Fruit fly (Drosophila melanogaster): Measurements from ENCODE around the gene NO66.
A peak's percentile ranks its signal among the peaks of the same experiment; 100 is the strongest.

NO66 gene

dm6 chrX:4324781-4325180, 5.5 kb downstream of the NO66 start (continued):
- peak; percentile 99 for TF ChIP-seq Mrtf (GFP tag; IDR thresholded peaks at IDR 0.05)
- TF ChIP-seq Elba2 (GFP tag; optimal IDR thresholded peaks at IDR 0.05), result peak; percentile 33
- peak; percentile 98 for TF ChIP-seq sr (GFP tag; IDR thresholded peaks at IDR 0.05)
- TF ChIP-seq CG2875 (GFP tag; optimal IDR thresholded peaks at IDR 0.05), result peak; percentile 93
- peak; percentile 85 for TF ChIP-seq CG10431 (GFP tag; optimal IDR thresholded peaks at IDR 0.05)
- TF ChIP-seq Hmx (GFP tag; optimal IDR thresholded peaks at IDR 0.05), result peak; percentile 95
- TF ChIP-seq tna (GFP tag; IDR thresholded peaks at IDR 0.05; ENCODE audit: partially characterized antibody), result no peak
- peak; percentile 97 to 98 for TF ChIP-seq Pdp1 (GFP tag; optimal IDR thresholded peaks at IDR 0.05)
- TF ChIP-seq mld (GFP tag; IDR thresholded peaks at IDR 0.05; ENCODE audit: partially characterized antibody), result no peak
- peak; percentile 99 for TF ChIP-seq Gug (GFP tag; IDR thresholded peaks at IDR 0.05)
- TF ChIP-seq CG8924 (tag; optimal IDR thresholded peaks at IDR 0.05), result peak; percentile 97
- TF ChIP-seq fru (optimal IDR thresholded peaks at IDR 0.05), result no peak
- peak; percentile 91 for TF ChIP-seq gsb-n (tag; optimal IDR thresholded peaks at IDR 0.05)
- TF ChIP-seq emc (GFP tag; optimal IDR thresholded peaks at IDR 0.05), result peak; percentile 97
- TF ChIP-seq CG5953 (GFP tag; IDR thresholded peaks at IDR 0.05), result peak; percentile 98
- TF ChIP-seq Lpt (GFP tag; optimal IDR thresholded peaks at IDR 0.05), result no peak
- TF ChIP-seq Nf-YC (tag; optimal IDR thresholded peaks at IDR 0.05), result peak; percentile 92
- peak; percentile 99 for TF ChIP-seq tgo (GFP tag; IDR thresholded peaks at IDR 0.05)
- peak; percentile 95 for TF ChIP-seq Gsc (GFP tag; IDR thresholded peaks at IDR 0.05)
- TF ChIP-seq az2 (GFP tag; optimal IDR thresholded peaks at IDR 0.05), result peak; percentile 97
- peak; percentile 99 for TF ChIP-seq CG17612 (GFP tag; IDR thresholded peaks at IDR 0.05)
- TF ChIP-seq Oli (tag; optimal IDR thresholded peaks at IDR 0.05), result peak; percentile 98
- TF ChIP-seq rib (GFP tag; IDR thresholded peaks at IDR 0.05), result peak; percentile 99
- TF ChIP-seq fu2 (GFP tag; optimal IDR thresholded peaks at IDR 0.05), result peak; percentile 98
- peak; percentile 94 for TF ChIP-seq dm (GFP tag; optimal IDR thresholded peaks at IDR 0.05)
- peak; percentile 94 for TF ChIP-seq btn (GFP tag; optimal IDR thresholded peaks at IDR 0.05)
- peak; percentile 99 for TF ChIP-seq PHDP (tag; optimal IDR thresholded peaks at IDR 0.05)
- peak; percentile 63 for TF ChIP-seq CG2116 (GFP tag; optimal IDR thresholded peaks at IDR 0.05)
- TF ChIP-seq CG32767 (GFP tag; IDR thresholded peaks at IDR 0.05), result peak; percentile 97
- peak; percentile 99 for TF ChIP-seq CG7786 (GFP tag; optimal IDR thresholded peaks at IDR 0.05)
- peak; percentile 98 for TF ChIP-seq Abd-B (GFP tag; optimal IDR thresholded peaks at IDR 0.05)
- TF ChIP-seq CG2712 (tag; optimal IDR thresholded peaks at IDR 0.05), result peak; percentile 96
- TF ChIP-seq CG18619 (GFP tag; optimal IDR thresholded peaks at IDR 0.05), result peak; percentile 98
- peak; percentile 94 for TF ChIP-seq nom (GFP tag; optimal IDR thresholded peaks at IDR 0.05)
- no peak for TF ChIP-seq nerfin-2 (GFP tag; IDR thresholded peaks at IDR 0.05; ENCODE audit: partially characterized antibody)
- peak; percentile 99 for TF ChIP-seq seq (GFP tag; IDR thresholded peaks at IDR 0.05)
- TF ChIP-seq CG8944 (GFP tag; optimal IDR thresholded peaks at IDR 0.05), result peak; percentile 98
- TF ChIP-seq vvl (GFP tag; IDR thresholded peaks at IDR 0.05), result peak; percentile 99
- TF ChIP-seq CG7987 (GFP tag; optimal IDR thresholded peaks at IDR 0.05), result peak; percentile 94
- TF ChIP-seq twi (tag; optimal IDR thresholded peaks at IDR 0.05), result peak; percentile 93
- peak; percentile 93 for TF ChIP-seq Ssrp (tag; optimal IDR thresholded peaks at IDR 0.05)
- peak; percentile 94 for TF ChIP-seq MTF-1 (GFP tag; optimal IDR thresholded peaks at IDR 0.05; ENCODE audit: borderline replicate concordance)
- peak; percentile 99 for TF ChIP-seq sob (GFP tag; IDR thresholded peaks at IDR 0.05)
- peak; percentile 98 for TF ChIP-seq HLH54F (GFP tag; optimal IDR thresholded peaks at IDR 0.05)
- TF ChIP-seq CG14710 (tag; optimal IDR thresholded peaks at IDR 0.05), result peak; percentile 81
- TF ChIP-seq CG7928 (GFP tag; optimal IDR thresholded peaks at IDR 0.05), result peak; percentile 85
- peak; percentile 99 for TF ChIP-seq lilli (GFP tag; optimal IDR thresholded peaks at IDR 0.05)
- peak; percentile 97 for TF ChIP-seq pb (GFP tag; optimal IDR thresholded peaks at IDR 0.05)
- peak; percentile 95 for TF ChIP-seq cato (GFP tag; optimal IDR thresholded peaks at IDR 0.05; ENCODE audit: borderline replicate concordance)
- peak; percentile 88 for TF ChIP-seq CG10979 (tag; optimal IDR thresholded peaks at IDR 0.05)
- peak; percentile 98 for TF ChIP-seq ems (GFP tag; optimal IDR thresholded peaks at IDR 0.05)

Measured in whole organism, embryonic.